Fruit fly (Drosophila melanogaster) whole organism: ENCODE data around the gene CG3847.

ENCODE experiments used
- CG8478 ChIP-seq: fragments of >200 bp; optimal IDR thresholded peaks from 2 replicates; lab custom pipeline; 2018; ENCODE audit warnings: inconsistent platforms
- Dll ChIP-seq: fragments of >200 bp; optimal IDR thresholded peaks from 2 replicates; lab custom pipeline; 2017
- EcR ChIP-seq, 2 experiments: fragments of >200 bp; optimal IDR thresholded peaks; 2 replicates each; lab custom pipeline; 2017; ENCODE audit warnings: missing biosample characterization in 2 of 2, missing genetic modification characterization in 2 of 2, missing genetic modification reagents in 2 of 2
- pan ChIP-seq: fragments of >200 bp; optimal IDR thresholded peaks from 2 replicates; lab custom pipeline; 2017
- psq ChIP-seq: fragments of >200 bp; optimal IDR thresholded peaks from 2 replicates; lab custom pipeline; 2017
- usp ChIP-seq: fragments of >200 bp; optimal IDR thresholded peaks from 2 replicates; lab custom pipeline; 2017; ENCODE audit warnings: missing biosample characterization, missing genetic modification characterization, mixed read lengths

CG3847 gene

dm6 chrX:6332988-6333719, 13.7 kb upstream of the CG3847 start:
- TF ChIP-seq CG8478 (lab: Kevin White, UChicago) = no peak
- no peak for TF ChIP-seq pan (lab: Kevin White, UChicago)
- TF ChIP-seq Dll (lab: Kevin White, UChicago) = no peak
- no peak for TF ChIP-seq EcR (GFP tag; optimal IDR thresholded peaks at IDR 0.05; lab: Kevin White, UChicago)
- TF ChIP-seq psq (lab: Kevin White, UChicago) = no peak
- TF ChIP-seq usp (GFP tag; lab: Kevin White, UChicago) = no peak

dm6 chrX:6334945-6335344, 12.0 kb upstream of the CG3847 start:
- TF ChIP-seq pan (lab: Kevin White, UChicago) (no peak), CG8478 (lab: Kevin White, UChicago) (no peak), Dll (lab: Kevin White, UChicago) (no peak), EcR (GFP tag; optimal IDR thresholded peaks at IDR 0.05; lab: Kevin White, UChicago) (no peak), psq (lab: Kevin White, UChicago) (no peak), usp (GFP tag; lab: Kevin White, UChicago) (no peak)

dm6 chrX:6337702-6338101, 9.2 kb upstream of the CG3847 start, which contains the start of gene CG3842:
TSS of gene CG3842 (plus strand) at chrX:6337762.
- TF ChIP-seq Dll (lab: Kevin White, UChicago) (no peak), CG8478 (lab: Kevin White, UChicago) (no peak), EcR (GFP tag; optimal IDR thresholded peaks at IDR 0.05; lab: Kevin White, UChicago) (no peak), usp (GFP tag; lab: Kevin White, UChicago) (no peak), pan (lab: Kevin White, UChicago) (no peak), psq (lab: Kevin White, UChicago) (no peak)

- TF ChIP-seq usp (GFP tag; lab: Kevin White, UChicago) (no peak), pan (lab: Kevin White, UChicago) (no peak), psq (lab: Kevin White, UChicago) (no peak), Dll (lab: Kevin White, UChicago) (no peak), EcR (GFP tag; optimal IDR thresholded peaks at IDR 0.05; lab: Kevin White, UChicago) (no peak), CG8478 (lab: Kevin White, UChicago) (no peak)
Observed at dm6 chrX:6338738-6339614, 7.9 kb upstream of the CG3847 start.

dm6 chrX:6339970-6340548, 6.8 kb upstream of the CG3847 start:
- TF ChIP-seq Dll (lab: Kevin White, UChicago) (no peak), usp (GFP tag; lab: Kevin White, UChicago) (no peak), EcR (GFP tag; optimal IDR thresholded peaks at IDR 0.05; lab: Kevin White, UChicago) (peak in 1 of 2 experiments; percentile 30)

dm6 chrX:6340593-6341068, 6.3 kb upstream of the CG3847 start:
- no peak for TF ChIP-seq EcR (GFP tag; optimal IDR thresholded peaks at IDR 0.05; lab: Kevin White, UChicago)

dm6 chrX:6341678-6342077, 5.2 kb upstream of the CG3847 start:
- no peak for TF ChIP-seq Dll (lab: Kevin White, UChicago)
- no peak for TF ChIP-seq EcR (GFP tag; optimal IDR thresholded peaks at IDR 0.05; lab: Kevin White, UChicago)
- no peak for TF ChIP-seq CG8478 (lab: Kevin White, UChicago)
- TF ChIP-seq psq (lab: Kevin White, UChicago) = no peak
- TF ChIP-seq usp (GFP tag; lab: Kevin White, UChicago) = no peak
- TF ChIP-seq pan (lab: Kevin White, UChicago) = no peak

dm6 chrX:6343323-6343722, 3.6 kb upstream of the CG3847 start:
- TF ChIP-seq EcR (GFP tag; optimal IDR thresholded peaks at IDR 0.05; lab: Kevin White, UChicago) (no peak), Dll (lab: Kevin White, UChicago) (no peak), CG8478 (lab: Kevin White, UChicago) (no peak), psq (lab: Kevin White, UChicago) (no peak), pan (lab: Kevin White, UChicago) (peak; percentile 76)

dm6 chrX:6343786-6344537, 2.9 kb upstream of the CG3847 start:
- TF ChIP-seq Dll (lab: Kevin White, UChicago) = peak; percentile 62
- TF ChIP-seq usp (GFP tag; lab: Kevin White, UChicago) = no peak

dm6 chrX:6344538-6345074, 2.3 kb upstream of the CG3847 start:
- TF ChIP-seq usp (GFP tag; lab: Kevin White, UChicago) (no peak), psq (lab: Kevin White, UChicago) (no peak)

- TF ChIP-seq pan (lab: Kevin White, UChicago) (no peak), usp (GFP tag; lab: Kevin White, UChicago) (no peak), CG8478 (lab: Kevin White, UChicago) (no peak), Dll (lab: Kevin White, UChicago) (no peak), psq (lab: Kevin White, UChicago) (no peak), EcR (GFP tag; optimal IDR thresholded peaks at IDR 0.05; lab: Kevin White, UChicago) (no peak)
Observed at dm6 chrX:6346153-6346552, 750 bp upstream of the CG3847 start.
